Fruit fly (Drosophila melanogaster) whole organism, pupa: ENCODE results near the gene RpS30.

Experiments used
- CG12605 ChIP-seq: fragments of 200-800 bp; sonication (Bioruptor generic); IDR thresholded peaks from 2 replicates; pipeline ENCODE4 v1.3.6; 2022; ENCODE audit warnings: missing biosample characterization, missing genetic modification characterization
- CG14655 ChIP-seq: fragments of 200-800 bp; sonication (Bioruptor generic); optimal IDR thresholded peaks from 3 replicates; lab custom pipeline; 2017; ENCODE audit warnings: mild to moderate bottlenecking, missing biosample characterization, missing genetic modification reagents, missing genetic modification characterization
- CG15710 ChIP-seq: fragments of 200-800 bp; sonication (Bioruptor generic); optimal IDR thresholded peaks from 2 replicates; lab custom pipeline; 2018; ENCODE audit warnings: missing biosample characterization, mild to moderate bottlenecking, missing genetic modification characterization, moderate library complexity
- CG17806 ChIP-seq: fragments of 200-800 bp; sonication (Bioruptor generic); optimal IDR thresholded peaks from 2 replicates; lab custom pipeline; 2018; ENCODE audit warnings: missing biosample characterization, mild to moderate bottlenecking, missing genetic modification characterization, moderate library complexity
- CG32121 ChIP-seq: fragments of 200-800 bp; sonication (Bioruptor generic); IDR thresholded peaks from 2 replicates; pipeline ENCODE4 v1.3.6; 2022; ENCODE audit warnings: missing biosample characterization, missing genetic modification characterization
- CG4496 ChIP-seq: fragments of 200-800 bp; sonication (Bioruptor generic); IDR thresholded peaks from 3 replicates; pipeline ENCODE4 v1.3.6; 2022; ENCODE audit warnings: missing biosample characterization, missing genetic modification characterization
- CG8159 ChIP-seq: fragments of 200-800 bp; sonication (Bioruptor generic); optimal IDR thresholded peaks from 3 replicates; lab custom pipeline; 2018; ENCODE audit warnings: missing biosample characterization, mild to moderate bottlenecking, missing genetic modification characterization, moderate library complexity
- CG8301 ChIP-seq: fragments of 200-800 bp; sonication (Bioruptor generic); optimal IDR thresholded peaks from 2 replicates; lab custom pipeline; 2018; ENCODE audit warnings: missing biosample characterization, mild to moderate bottlenecking, missing genetic modification characterization
- CG9948 ChIP-seq: fragments of 200-800 bp; sonication (Bioruptor generic); optimal IDR thresholded peaks from 2 replicates; lab custom pipeline; 2018; ENCODE audit warnings: missing biosample characterization, mild to moderate bottlenecking, missing genetic modification characterization, moderate library complexity
- Ets98B ChIP-seq: fragments of 200-800 bp; sonication (Bioruptor generic); IDR thresholded peaks from 2 replicates; pipeline ENCODE4 v1.3.6; 2022; ENCODE audit warnings: missing biosample characterization, missing genetic modification characterization
- Pif1A ChIP-seq: fragments of 200-800 bp; sonication (Bioruptor generic); optimal IDR thresholded peaks from 3 replicates; lab custom pipeline; 2016; ENCODE audit warnings: missing biosample characterization, missing genetic modification characterization
- Pif1B ChIP-seq: fragments of 200-800 bp; sonication (Bioruptor generic); optimal IDR thresholded peaks from 3 replicates; lab custom pipeline; 2016; ENCODE audit warnings: missing biosample characterization, missing genetic modification characterization
- Snoo ChIP-seq: fragments of 200-800 bp; sonication (Bioruptor generic); optimal IDR thresholded peaks from 3 replicates; lab custom pipeline; 2017; ENCODE audit warnings: missing biosample characterization, mild to moderate bottlenecking, missing genetic modification characterization, inconsistent platforms
- fd96Ca ChIP-seq: fragments of 200-800 bp; sonication (Bioruptor generic); IDR thresholded peaks from 3 replicates; pipeline ENCODE4 v1.3.6; 2022; ENCODE audit warnings: missing biosample characterization, missing genetic modification characterization
- rn ChIP-seq: fragments of 200-800 bp; sonication (Bioruptor generic); IDR thresholded peaks from 2 replicates; pipeline ENCODE4 v1.3.6; 2022; ENCODE audit warnings: missing biosample characterization, missing genetic modification characterization

The RpS30 gene

dm6 chr3R:20890505-20890904 is 40.2 kb downstream of the RpS30 start:
- TF ChIP-seq CG14655 (GFP tag; lab: Kevin White, UChicago) (no peak), Pif1B (no peak), rn (GFP tag; lab: Robert Waterston, UW) (no peak), CG8159 (tag; lab: Kevin White, UChicago) (no peak), CG32121 (GFP tag; lab: Robert Waterston, UW) (no peak), Ets98B (GFP tag; lab: Robert Waterston, UW) (no peak), Pif1A (GFP tag; lab: Kevin White, UChicago) (no peak)

dm6 chr3R:20890920-20891319 is 40.6 kb downstream of the RpS30 start:
- TF ChIP-seq CG32121 (GFP tag; lab: Robert Waterston, UW) (no peak), Ets98B (GFP tag; lab: Robert Waterston, UW) (no peak), CG12605 (GFP tag; lab: Robert Waterston, UW) (no peak), Snoo (no peak), CG4496 (no peak), CG15710 (tag; lab: Kevin White, UChicago) (no peak), CG17806 (tag; lab: Kevin White, UChicago) (no peak), CG8301 (tag; lab: Kevin White, UChicago) (no peak), fd96Ca (GFP tag; lab: Robert Waterston, UW) (no peak)

- TF ChIP-seq Pif1A (GFP tag; lab: Kevin White, UChicago): no peak
- TF ChIP-seq CG9948 (tag; lab: Kevin White, UChicago): no peak
- no peak for TF ChIP-seq Pif1B
- no peak for TF ChIP-seq Snoo
- no peak for TF ChIP-seq CG4496
- TF ChIP-seq rn (GFP tag; lab: Robert Waterston, UW): no peak
These were observed 41.2 kb downstream of the RpS30 start for dm6 chr3R:20891495-20891894.

dm6 chr3R:20897128-20897527 is 46.8 kb downstream of the RpS30 start, which contains the start of gene Ktl:
Gene Ktl, minus strand, starts transcription at chr3R:20897320.
- TF ChIP-seq CG4496 (no peak), CG12605 (GFP tag; lab: Robert Waterston, UW) (0 out of 2 replicates have a peak, but pooled peaks have one; percentile 10)
